Fruit fly (Drosophila melanogaster): ENCODE data around the gene ncd.

ncd gene

DNA sequence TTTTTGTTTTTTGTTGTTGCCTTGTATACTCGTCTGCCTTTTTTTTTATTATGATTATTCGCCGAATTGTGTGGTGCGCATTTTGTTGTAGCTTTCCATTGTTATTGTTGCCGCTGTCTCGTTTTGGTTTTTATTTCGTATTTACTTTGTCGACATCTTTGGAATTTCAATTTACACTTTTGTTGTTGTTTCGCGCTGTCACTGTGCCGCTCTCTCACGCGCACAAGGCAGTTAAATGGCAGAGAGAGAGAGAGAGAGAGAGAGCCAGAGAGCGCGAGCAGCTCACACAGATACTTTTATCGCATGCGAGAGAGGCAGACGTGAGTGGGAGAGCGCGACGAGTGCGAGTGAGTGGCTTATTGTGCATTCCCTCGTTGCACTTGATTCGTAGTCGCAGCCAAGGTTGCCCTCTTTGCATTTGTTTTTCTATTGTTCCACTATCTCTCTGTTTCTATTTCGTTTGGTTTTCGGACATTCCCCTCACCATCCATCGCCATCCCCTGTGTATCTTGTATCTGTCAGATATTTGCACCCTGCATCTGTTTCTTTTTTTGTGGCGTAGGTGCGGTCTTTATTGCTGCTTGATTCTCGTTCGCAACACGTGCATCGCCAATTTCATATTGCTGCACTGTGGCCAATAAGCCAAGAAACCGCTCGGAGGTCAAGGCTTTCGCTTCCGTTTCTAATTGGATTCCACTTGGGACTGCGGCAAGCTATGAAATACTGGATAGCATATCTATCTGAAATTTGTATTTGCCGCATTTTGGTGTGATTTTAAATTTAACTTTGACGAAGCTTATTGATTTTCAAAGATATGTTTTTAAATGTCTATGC lies 32.4 kb downstream of the ncd start (continued):
- TF ChIP-seq Lim3 (GFP tag; IDR thresholded peaks at IDR 0.05) (no peak), yki (optimal IDR thresholded peaks at IDR 0.05) (peak; percentile 100), ato (GFP tag; IDR thresholded peaks at IDR 0.05; ENCODE audit: partially characterized antibody) (no peak), tx (GFP tag; optimal IDR thresholded peaks at IDR 0.05) (no peak), repo (GFP tag; optimal IDR thresholded peaks at IDR 0.05) (no peak), CG15601 (tag; optimal IDR thresholded peaks at IDR 0.05) (peak; percentile 25), maf-S (GFP tag; optimal IDR thresholded peaks at IDR 0.05) (no peak), cg (GFP tag; optimal IDR thresholded peaks at IDR 0.05) (peak; percentile 82), shn (GFP tag; optimal IDR thresholded peaks at IDR 0.05) (no peak), Bgb (GFP tag; IDR thresholded peaks at IDR 0.05; ENCODE audit: partially characterized antibody) (peak; percentile 38; the same call in 1 of the 2 replicates), CG1832 (GFP tag; optimal IDR thresholded peaks at IDR 0.05) (peak; percentile 19), CG34422 (GFP tag; IDR thresholded peaks at IDR 0.05) (no peak), CG15696 (tag; optimal IDR thresholded peaks at IDR 0.05) (peak; percentile 16), salm (tag; optimal IDR thresholded peaks at IDR 0.05) (no peak), YL-1 (GFP tag; optimal IDR thresholded peaks at IDR 0.05) (peak; percentile 8), croc (GFP tag; conservative IDR thresholded peaks at IDR 0.05) (no peak), zfh1 (GFP tag; IDR thresholded peaks at IDR 0.05) (no peak), CG18764 (GFP tag; optimal IDR thresholded peaks at IDR 0.05) (no peak), zen2 (GFP tag; IDR thresholded peaks at IDR 0.05; ENCODE audit: partially characterized antibody) (peak; percentile 83; the same call in 2 of the 3 replicates), GATAe (GFP tag; conservative IDR thresholded peaks at IDR 0.05) (no peak), CG33557 (GFP tag; optimal IDR thresholded peaks at IDR 0.05) (peak; percentile 43), br (optimal IDR thresholded peaks at IDR 0.05) (no peak), HLHmδ (GFP tag; optimal IDR thresholded peaks at IDR 0.05) (peak; percentile 81), Elba2 (GFP tag; optimal IDR thresholded peaks at IDR 0.05) (peak; percentile 91), cato (GFP tag; optimal IDR thresholded peaks at IDR 0.05; ENCODE audit: borderline replicate concordance) (no peak), Dbx (GFP tag; IDR thresholded peaks at IDR 0.05) (peak; percentile 13; the same call in 1 of the 3 replicates), tgo (GFP tag; IDR thresholded peaks at IDR 0.05) (no peak), bcd (GFP tag; optimal IDR thresholded peaks at IDR 0.05) (no peak), unc-4 (GFP tag; IDR thresholded peaks at IDR 0.05; ENCODE audit: partially characterized antibody) (peak; percentile 56), ci (GFP tag; IDR thresholded peaks at IDR 0.05) (peak; percentile 57; the same call in 1 of the 3 replicates), Mes4 (GFP tag; optimal IDR thresholded peaks at IDR 0.05) (no peak), wor (GFP tag; IDR thresholded peaks at IDR 0.05) (no peak), CG8359 (GFP tag; optimal IDR thresholded peaks at IDR 0.05; ENCODE audit: borderline replicate concordance) (peak; percentile 20), HmgD (GFP tag; optimal IDR thresholded peaks at IDR 0.05) (no peak), CG8944 (GFP tag; optimal IDR thresholded peaks at IDR 0.05) (no peak), Pdp1 (GFP tag; optimal IDR thresholded peaks at IDR 0.05) (no peak), sna (GFP tag; IDR thresholded peaks at IDR 0.05; ENCODE audit: partially characterized antibody) (0 out of 2 replicates have a peak, but pooled peaks have one; percentile 47), Dll (GFP tag; IDR thresholded peaks at IDR 0.05; ENCODE audit: partially characterized antibody) (peak; percentile 62; the same call in 3 of the 4 replicates), Awh (GFP tag; IDR thresholded peaks at IDR 0.05) (no peak), jing (GFP tag; optimal IDR thresholded peaks at IDR 0.05) (no peak), CG11696 (GFP tag; IDR thresholded peaks at IDR 0.05) (0 out of 2 replicates have a peak, but pooled peaks have one; percentile 21), Sry-δ (GFP tag; optimal IDR thresholded peaks at IDR 0.05) (no peak), CG17612 (GFP tag; IDR thresholded peaks at IDR 0.05) (no peak), CG6765 (GFP tag; optimal IDR thresholded peaks at IDR 0.05) (no peak), PHDP (tag; optimal IDR thresholded peaks at IDR 0.05) (peak; percentile 4), ash1 (GFP tag; optimal IDR thresholded peaks at IDR 0.05) (no peak), Rx (GFP tag; IDR thresholded peaks at IDR 0.05) (no peak), tio (GFP tag; optimal IDR thresholded peaks at IDR 0.05) (no peak), en (GFP tag; optimal IDR thresholded peaks at IDR 0.05) (no peak)

Data from whole organism, embryonic.